Fruit fly (Drosophila melanogaster) whole organism, pupa: ENCODE data around the gene CG17650.

Experiments
- CG10348 ChIP-seq: fragments of 200-800 bp; sonication (Bioruptor generic); IDR thresholded peaks from 2 replicates; pipeline ENCODE4 v1.3.6; 2022; ENCODE audit warnings: missing biosample characterization, missing genetic modification characterization
- CG32121 ChIP-seq: fragments of 200-800 bp; sonication (Bioruptor generic); IDR thresholded peaks from 2 replicates; pipeline ENCODE4 v1.3.6; 2022; ENCODE audit warnings: missing biosample characterization, missing genetic modification characterization
- CG8301 ChIP-seq: fragments of 200-800 bp; sonication (Bioruptor generic); optimal IDR thresholded peaks from 2 replicates; lab custom pipeline; 2018; ENCODE audit warnings: missing biosample characterization, mild to moderate bottlenecking, missing genetic modification characterization
- EcR ChIP-seq: fragments of 200-800 bp; sonication (Bioruptor generic); optimal IDR thresholded peaks from 3 replicates; lab custom pipeline; 2019; ENCODE audit warnings: missing biosample characterization, missing genetic modification characterization, mild to moderate bottlenecking, moderate library complexity, missing genetic modification reagents
- Ets98B ChIP-seq: fragments of 200-800 bp; sonication (Bioruptor generic); IDR thresholded peaks from 2 replicates; pipeline ENCODE4 v1.3.6; 2022; ENCODE audit warnings: missing biosample characterization, missing genetic modification characterization

- no peak for TF ChIP-seq CG32121 (GFP tag; lab: Robert Waterston, UW)
- no peak for TF ChIP-seq CG10348 (GFP tag; lab: Robert Waterston, UW)
- no peak for TF ChIP-seq CG8301
- no peak for TF ChIP-seq EcR (GFP tag; lab: Kevin White, UChicago)
- TF ChIP-seq Ets98B (GFP tag; lab: Robert Waterston, UW), result no peak
Measured at dm6 chr2L:1758853-1759252, at the start of gene CG17650.
